Fruit fly (Drosophila melanogaster): ENCODE results near the gene CG7546.

DNA sequence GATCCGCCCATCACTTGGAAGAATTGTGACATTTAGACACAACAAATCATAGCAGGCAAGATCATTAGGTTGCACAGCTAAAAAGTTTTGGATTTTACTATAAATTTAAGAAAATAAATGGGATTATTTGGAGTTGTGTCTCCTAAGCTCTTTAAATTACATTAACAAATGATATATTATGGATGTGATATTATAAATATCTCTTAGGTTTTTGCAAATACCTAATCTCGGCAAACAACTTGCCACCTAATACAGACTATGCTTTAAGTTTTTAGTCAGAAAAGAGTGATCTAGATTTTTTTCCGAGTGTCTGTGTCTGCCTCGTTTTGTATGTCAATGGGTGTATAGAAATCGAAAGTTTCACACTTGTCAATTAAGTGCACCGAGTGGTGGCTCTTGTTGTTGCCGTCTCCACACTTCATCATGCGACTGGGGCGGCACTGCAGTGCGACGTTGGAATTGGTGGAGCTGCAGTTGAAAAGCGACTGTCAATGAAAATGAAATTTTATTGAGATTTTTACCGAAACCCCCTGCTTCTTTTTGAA lies 33.9 kb downstream of the CG7546 start:
- TF ChIP-seq insv (optimal IDR thresholded peaks at IDR 0.05) (no peak), Myc (optimal IDR thresholded peaks at IDR 0.05) (no peak), ttk (optimal IDR thresholded peaks at IDR 0.05) (no peak)
